Worm (Caenorhabditis elegans) whole organism, young adult: ENCODE data around the gene ifb-2.

Experiments
- B0019.2 ChIP-seq: fragments of 200-800 bp; sonication (Bioruptor generic); conservative IDR thresholded peaks from 2 replicates; pipeline ENCODE4 v1.3.6; 2022; ENCODE audit warnings: missing genetic modification reagents, missing genetic modification characterization, missing compliant biosample characterization
- C06A6.2 ChIP-seq: fragments of 200-800 bp; sonication (Bioruptor generic); conservative IDR thresholded peaks from 2 replicates; pipeline ENCODE4 v1.3.6; 2022; ENCODE audit warnings: missing genetic modification characterization, missing compliant biosample characterization
- D2030.7 ChIP-seq: fragments of 200-800 bp; sonication (Bioruptor generic); IDR thresholded peaks from 2 replicates; pipeline ENCODE4 v1.3.6; 2022; ENCODE audit warnings: missing genetic modification reagents, missing genetic modification characterization, missing compliant biosample characterization
- F10E7.11 ChIP-seq: sonication (generic microtip); optimal IDR thresholded peaks from 2 replicates; lab custom pipeline; 2017; ENCODE audit warnings: mild to moderate bottlenecking, missing genetic modification characterization, moderate library complexity, missing compliant biosample characterization
- F23B12.7 ChIP-seq: sonication (generic microtip); optimal IDR thresholded peaks from 2 replicates; lab custom pipeline; 2017; ENCODE audit warnings: missing genetic modification characterization, mild to moderate bottlenecking, missing compliant biosample characterization, antibody characterized with exemption, moderate library complexity; ENCODE audit not compliant: insufficient read depth
- K12H6.12 ChIP-seq: fragments of 200-800 bp; sonication (Bioruptor generic); optimal IDR thresholded peaks from 2 replicates; lab custom pipeline; 2018; ENCODE audit warnings: mild to moderate bottlenecking, missing genetic modification characterization, missing compliant biosample characterization
- Y56A3A.18 ChIP-seq: fragments of 200-800 bp; sonication (Bioruptor generic); IDR thresholded peaks from 2 replicates; pipeline ENCODE4 v1.3.6; 2022; ENCODE audit warnings: missing genetic modification reagents, missing genetic modification characterization, missing compliant biosample characterization
- Y79H2A.3 ChIP-seq: fragments of 200-800 bp; sonication (Bioruptor generic); conservative IDR thresholded peaks from 2 replicates; pipeline ENCODE4 v1.3.6; 2022; ENCODE audit warnings: missing genetic modification reagents, missing genetic modification characterization, missing compliant biosample characterization
- ama-1 ChIP-seq, 3 experiments: fragments of 150-350 bp in 1 of 3; sonication (generic microtip) in 2 of 3; optimal IDR thresholded peaks; 2 replicates each; lab custom pipeline; 2014 to 2018; ENCODE audit warnings: missing biosample characterization in 2 of 3, missing genetic modification characterization in 2 of 3, missing genetic modification reagents in 2 of 3
- aptf-2 ChIP-seq: fragments of 200-800 bp; sonication (Bioruptor generic); conservative IDR thresholded peaks from 2 replicates; pipeline ENCODE4 v1.3.6; 2022; ENCODE audit warnings: missing genetic modification reagents, missing genetic modification characterization, missing compliant biosample characterization
- aptf-3 ChIP-seq: fragments of 200-800 bp; sonication (Bioruptor generic); IDR thresholded peaks from 2 replicates; pipeline ENCODE4 v1.3.6; 2022; ENCODE audit warnings: missing genetic modification characterization, missing compliant biosample characterization
- attf-6 ChIP-seq: fragments of 200-800 bp; sonication (Bioruptor generic); IDR thresholded peaks from 2 replicates; pipeline ENCODE4 v1.3.6; 2022; ENCODE audit warnings: missing genetic modification reagents, missing genetic modification characterization, missing compliant biosample characterization
- bed-1 ChIP-seq: fragments of 200-800 bp; sonication (Bioruptor generic); IDR thresholded peaks from 2 replicates; pipeline ENCODE4 v1.3.6; 2022; ENCODE audit warnings: missing genetic modification reagents, missing genetic modification characterization, missing compliant biosample characterization
- bed-2 ChIP-seq: fragments of 200-800 bp; sonication (Bioruptor generic); IDR thresholded peaks from 2 replicates; pipeline ENCODE4 v1.3.6; 2022; ENCODE audit warnings: missing genetic modification reagents, missing genetic modification characterization, missing compliant biosample characterization
- cebp-1 ChIP-seq, 2 experiments: fragments of 200-800 bp in 1 of 2; sonication (Bioruptor generic) in 1 of 2; sonication (generic microtip) in 1 of 2; IDR thresholded peaks in 1 of 2; optimal IDR thresholded peaks in 1 of 2; 2 replicates each; pipeline versions ENCODE4 v1.3.6 to Lab custom; 2017 to 2022; ENCODE audit warnings: missing compliant biosample characterization in 2 of 2, missing genetic modification characterization in 2 of 2, mild to moderate bottlenecking in 1 of 2, missing genetic modification reagents in 1 of 2, moderate library complexity in 1 of 2
- cebp-2 ChIP-seq: fragments of 200-800 bp; sonication (Bioruptor generic); IDR thresholded peaks from 2 replicates; pipeline ENCODE4 v1.3.6; 2022; ENCODE audit warnings: missing genetic modification characterization, missing compliant biosample characterization
- ceh-100 ChIP-seq: fragments of 200-800 bp; sonication (Bioruptor generic); IDR thresholded peaks from 2 replicates; pipeline ENCODE4 v1.3.6; 2022; ENCODE audit warnings: missing genetic modification reagents, missing genetic modification characterization, missing compliant biosample characterization
- ceh-58 ChIP-seq: fragments of 200-800 bp; sonication (Bioruptor generic); IDR thresholded peaks from 2 replicates; pipeline ENCODE4 v1.3.6; 2022; ENCODE audit warnings: missing genetic modification characterization, missing compliant biosample characterization
- ceh-91 ChIP-seq: fragments of 200-800 bp; sonication (Bioruptor generic); IDR thresholded peaks from 2 replicates; pipeline ENCODE4 v1.3.6; 2022; ENCODE audit warnings: missing genetic modification reagents, missing genetic modification characterization, missing compliant biosample characterization
- chd-7 ChIP-seq: sonication (generic microtip); optimal IDR thresholded peaks from 2 replicates; lab custom pipeline; 2016; ENCODE audit warnings: mild to moderate bottlenecking, missing genetic modification characterization, moderate library complexity, missing compliant biosample characterization
- die-1 ChIP-seq: sonication (generic microtip); optimal IDR thresholded peaks from 2 replicates; lab custom pipeline; 2016; ENCODE audit warnings: missing genotype, mild to moderate bottlenecking, missing genetic modification characterization, missing compliant biosample characterization
- dox-1 ChIP-seq: fragments of 200-800 bp; sonication (Bioruptor generic); IDR thresholded peaks from 2 replicates; pipeline ENCODE4 v1.3.6; 2022; ENCODE audit warnings: missing genetic modification reagents, missing genetic modification characterization, missing compliant biosample characterization
- egl-44 ChIP-seq: fragments of 200-800 bp; sonication (Bioruptor generic); IDR thresholded peaks from 2 replicates; pipeline ENCODE4 v1.3.6; 2022; ENCODE audit warnings: missing genetic modification reagents, missing genetic modification characterization, missing compliant biosample characterization
- ets-4 ChIP-seq: fragments of 200-800 bp; sonication (Bioruptor generic); optimal IDR thresholded peaks from 2 replicates; lab custom pipeline; 2018; ENCODE audit warnings: mild to moderate bottlenecking, missing genetic modification characterization, missing compliant biosample characterization
- fkh-3 ChIP-seq: sonication (generic microtip); optimal IDR thresholded peaks from 2 replicates; lab custom pipeline; 2016; ENCODE audit warnings: mild to moderate bottlenecking, missing genetic modification characterization, missing compliant biosample characterization
- gei-17 ChIP-seq: fragments of 200-800 bp; sonication (Bioruptor generic); optimal IDR thresholded peaks from 2 replicates; lab custom pipeline; 2018; ENCODE audit warnings: mild to moderate bottlenecking, missing genetic modification characterization, missing compliant biosample characterization
- lag-1 ChIP-seq: fragments of 200-800 bp; sonication (Bioruptor generic); IDR thresholded peaks from 2 replicates; pipeline ENCODE4 v1.3.6; 2022; ENCODE audit warnings: missing genetic modification reagents, missing genetic modification characterization, missing compliant biosample characterization
- let-526 ChIP-seq: fragments of 200-800 bp; sonication (Bioruptor generic); IDR thresholded peaks from 2 replicates; pipeline ENCODE4 v1.3.6; 2022; ENCODE audit warnings: missing genetic modification reagents, missing genetic modification characterization, missing compliant biosample characterization
- lin-35 ChIP-seq, 3 experiments: fragments of 150-350 bp in 2 of 3; sonication (generic microtip) in 1 of 3; optimal IDR thresholded peaks; 2 replicates each; lab custom pipeline; 2014 to 2018; ENCODE audit warnings: missing biosample characterization in 3 of 3, missing genetic modification characterization in 3 of 3, missing genetic modification reagents in 3 of 3
- madf-10 ChIP-seq: sonication (generic microtip); optimal IDR thresholded peaks from 2 replicates; lab custom pipeline; 2016; ENCODE audit warnings: mild to moderate bottlenecking, missing genetic modification characterization, missing compliant biosample characterization
- madf-3 ChIP-seq: fragments of 200-800 bp; sonication (Bioruptor generic); IDR thresholded peaks from 2 replicates; pipeline ENCODE4 v1.3.6; 2022; ENCODE audit warnings: missing genetic modification reagents, missing genetic modification characterization, missing compliant biosample characterization
- madf-6 ChIP-seq: fragments of 200-800 bp; sonication (Bioruptor generic); IDR thresholded peaks from 2 replicates; pipeline ENCODE4 v1.3.6; 2022; ENCODE audit warnings: missing genetic modification reagents, missing genetic modification characterization, missing compliant biosample characterization
- nfyb-1 ChIP-seq: fragments of 200-800 bp; sonication (Bioruptor generic); IDR thresholded peaks from 2 replicates; pipeline ENCODE4 v1.3.6; 2022; ENCODE audit warnings: missing genetic modification reagents, missing genetic modification characterization, missing compliant biosample characterization
- nhr-120 ChIP-seq: fragments of 200-800 bp; sonication (Bioruptor generic); IDR thresholded peaks from 2 replicates; pipeline ENCODE4 v1.3.6; 2022; ENCODE audit warnings: missing genetic modification characterization, missing compliant biosample characterization
- nhr-80 ChIP-seq: sonication (generic microtip); optimal IDR thresholded peaks from 2 replicates; lab custom pipeline; 2016; ENCODE audit warnings: missing genetic modification characterization, missing compliant biosample characterization
- pha-4 ChIP-seq: fragments of 150-350 bp; sonication (generic microtip); optimal IDR thresholded peaks from 2 replicates; lab custom pipeline; 2014; ENCODE audit warnings: missing biosample characterization, missing genetic modification reagents, missing genetic modification characterization
- rcor-1 ChIP-seq: fragments of 200-800 bp; sonication (Bioruptor generic); IDR thresholded peaks from 2 replicates; pipeline ENCODE4 v1.3.6; 2022; ENCODE audit warnings: missing genetic modification reagents, missing genetic modification characterization, missing compliant biosample characterization
- repo-1 ChIP-seq: sonication (generic microtip); optimal IDR thresholded peaks from 2 replicates; lab custom pipeline; 2017; ENCODE audit warnings: mild to moderate bottlenecking, missing genetic modification characterization, missing compliant biosample characterization
- rpc-1 ChIP-seq, 2 experiments: fragments of 150-350 bp in 1 of 2; sonication (generic microtip) in 1 of 2; optimal IDR thresholded peaks; 2 replicates each; lab custom pipeline; 2014 to 2018; ENCODE audit warnings: missing biosample characterization in 1 of 2, missing genetic modification characterization in 1 of 2, missing genetic modification reagents in 1 of 2, missing genotype in 1 of 2
- sdz-38 ChIP-seq: sonication (generic microtip); optimal IDR thresholded peaks from 2 replicates; lab custom pipeline; 2016; ENCODE audit warnings: missing genotype, missing genetic modification characterization, missing compliant biosample characterization
- snpc-1.3 ChIP-seq: sonication (generic microtip); optimal IDR thresholded peaks from 2 replicates; lab custom pipeline; 2017; ENCODE audit warnings: missing genetic modification characterization, mild to moderate bottlenecking, missing compliant biosample characterization, antibody characterized with exemption, moderate library complexity, missing genotype, missing genetic modification reagents; ENCODE audit not compliant: insufficient read depth
- snpc-4 ChIP-seq, 5 experiments: fragments of 150-350 bp in 1 of 5; sonication (generic microtip) in 4 of 5; optimal IDR thresholded peaks; 2 replicates each; lab custom pipeline; 2014 to 2018; ENCODE audit warnings: missing genetic modification characterization in 5 of 5, missing biosample characterization in 3 of 5, antibody characterized with exemption in 2 of 5, mild to moderate bottlenecking in 2 of 5, missing compliant biosample characterization in 2 of 5, missing genotype in 2 of 5, moderate library complexity in 2 of 5, missing genetic modification reagents in 1 of 5
- unc-130 ChIP-seq: sonication (generic microtip); optimal IDR thresholded peaks from 2 replicates; lab custom pipeline; 2016; ENCODE audit warnings: missing genetic modification reagents, missing genetic modification characterization, missing compliant biosample characterization
- zim-3 ChIP-seq: sonication (generic microtip); optimal IDR thresholded peaks from 2 replicates; lab custom pipeline; 2017; ENCODE audit warnings: mild to moderate bottlenecking, missing genetic modification characterization, moderate library complexity, missing compliant biosample characterization
- ztf-22 ChIP-seq: fragments of 200-800 bp; sonication (Bioruptor generic); optimal IDR thresholded peaks from 2 replicates; lab custom pipeline; 2018; ENCODE audit warnings: mild to moderate bottlenecking, missing genetic modification characterization, moderate library complexity, missing compliant biosample characterization
- ztf-25 ChIP-seq: fragments of 200-800 bp; sonication (Bioruptor generic); IDR thresholded peaks from 2 replicates; pipeline ENCODE4 v1.3.6; 2022; ENCODE audit warnings: missing genetic modification reagents, missing genetic modification characterization, missing compliant biosample characterization
- ztf-6 ChIP-seq: fragments of 200-800 bp; sonication (Bioruptor generic); IDR thresholded peaks from 2 replicates; pipeline ENCODE4 v1.3.6; 2022; ENCODE audit warnings: missing genetic modification reagents, missing genetic modification characterization, missing compliant biosample characterization

The ifb-2 gene

DNA sequence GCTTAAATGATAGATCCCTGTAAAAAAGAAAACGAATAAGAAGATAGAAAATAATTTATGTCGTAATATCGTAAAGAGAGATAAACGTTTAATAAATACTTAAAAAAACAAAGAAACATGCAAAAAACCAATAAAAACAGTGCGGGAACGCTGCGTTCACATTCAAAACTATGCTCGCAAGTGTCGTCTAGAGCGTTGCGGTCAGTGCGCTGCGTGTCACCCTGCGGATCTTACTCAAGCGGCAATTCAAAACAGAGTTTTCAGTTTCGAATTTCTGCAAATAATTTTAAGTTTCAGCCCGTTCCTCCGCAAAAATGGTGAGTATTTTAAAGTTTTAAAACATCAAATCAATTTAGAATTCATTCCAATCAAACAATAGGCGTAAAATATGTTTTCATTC, 35.2 kb upstream of the ifb-2 start, which contains the start of the genes tiar-1 and lelo-4 (continued):
- TF ChIP-seq nhr-120 (GFP tag; lab: Robert Waterston, UW) (no peak), gei-17 (GFP tag; lab: Kevin White, UChicago) (no peak), D2030.7 (GFP tag; lab: Robert Waterston, UW) (peak; percentile 19; the same call in 1 of the 2 replicates), ceh-91 (GFP tag; lab: Robert Waterston, UW) (no peak), lag-1 (GFP tag; lab: Robert Waterston, UW) (no peak), F23B12.7 (tag; lab: Kevin White, UChicago) (peak; percentile 86), madf-6 (GFP tag; lab: Robert Waterston, UW) (peak; percentile 53; the same call in 1 of the 2 replicates), B0019.2 (GFP tag; lab: Robert Waterston, UW) (no peak), ztf-25 (GFP tag; lab: Robert Waterston, UW) (no peak), cebp-2 (GFP tag; lab: Robert Waterston, UW) (no peak), ceh-58 (GFP tag; lab: Robert Waterston, UW) (no peak), ztf-22 (no peak), attf-6 (GFP tag; lab: Robert Waterston, UW) (no peak), chd-7 (tag; lab: Kevin White, UChicago) (no peak), nhr-80 (tag; lab: Kevin White, UChicago) (peak; percentile 27), ama-1 (optimal IDR thresholded peaks at IDR 0.05; lab: Kevin White, UChicago) (no peak), ama-1 (GFP tag; optimal IDR thresholded peaks at IDR 0.05; lab: Kevin White, UChicago) (no peak), sdz-38 (tag; lab: Kevin White, UChicago) (no peak), madf-3 (peak; percentile 99), snpc-4 (GFP tag; optimal IDR thresholded peaks at IDR 0.05; lab: Kevin White, UChicago) (peak; percentile 4), snpc-4 (tag; optimal IDR thresholded peaks at IDR 0.05; lab: Kevin White, UChicago) (peak in 3 of 4 experiments; percentile 27 to 63 (median 62)), ets-4 (GFP tag; lab: Kevin White, UChicago) (no peak), nfyb-1 (GFP tag; lab: Robert Waterston, UW) (peak; percentile 61; the same call in 1 of the 2 replicates), madf-10 (tag; lab: Kevin White, UChicago) (no peak), die-1 (tag; lab: Kevin White, UChicago) (no peak), cebp-1 (GFP tag; IDR thresholded peaks at IDR 0.05; lab: Robert Waterston, UW) (no peak), cebp-1 (tag; optimal IDR thresholded peaks at IDR 0.05; lab: Kevin White, UChicago) (peak; percentile 42), zim-3 (tag; lab: Kevin White, UChicago) (no peak), C06A6.2 (GFP tag; lab: Robert Waterston, UW) (no peak), pha-4 (tag; lab: Kevin White, UChicago) (no peak), bed-2 (no peak), ztf-6 (GFP tag; lab: Robert Waterston, UW) (no peak), rcor-1 (GFP tag; lab: Robert Waterston, UW) (no peak), ceh-100 (GFP tag; lab: Robert Waterston, UW) (peak; percentile 44; the same call in 1 of the 2 replicates), repo-1 (tag; lab: Kevin White, UChicago) (no peak), fkh-3 (no peak), Y56A3A.18 (GFP tag; lab: Robert Waterston, UW) (no peak), K12H6.12 (tag; lab: Kevin White, UChicago) (peak; percentile 38), lin-35 (GFP tag; optimal IDR thresholded peaks at IDR 0.05; lab: Kevin White, UChicago) (peak in 1 of 3 experiments; percentile 62), Y79H2A.3 (GFP tag; lab: Robert Waterston, UW) (no peak), aptf-3 (GFP tag; lab: Robert Waterston, UW) (no peak), F10E7.11 (tag; lab: Kevin White, UChicago) (no peak), bed-1 (no peak), aptf-2 (GFP tag; lab: Robert Waterston, UW) (no peak), snpc-1.3 (tag; lab: Kevin White, UChicago) (peak; percentile 52), unc-130 (GFP tag; lab: Kevin White, UChicago) (no peak), dox-1 (peak; percentile 47; the same call in 1 of the 2 replicates), rpc-1 (optimal IDR thresholded peaks at IDR 0.05; lab: Kevin White, UChicago) (no peak), rpc-1 (tag; optimal IDR thresholded peaks at IDR 0.05; lab: Kevin White, UChicago) (no peak), egl-44 (GFP tag; lab: Robert Waterston, UW) (no peak), let-526 (no peak)
